Worm (Caenorhabditis elegans) whole organism, young adult: Measurements from ENCODE around the gene cyp-32B1.

ENCODE experiments used
- C17E4.6 ChIP-seq: fragments of 200-800 bp; sonication (Bioruptor generic); IDR thresholded peaks from 2 replicates; pipeline ENCODE4 v1.3.6; 2022; ENCODE audit warnings: missing genetic modification reagents, missing genetic modification characterization, missing compliant biosample characterization
- ets-4 ChIP-seq: fragments of 200-800 bp; sonication (Bioruptor generic); optimal IDR thresholded peaks from 2 replicates; lab custom pipeline; 2018; ENCODE audit warnings: mild to moderate bottlenecking, missing genetic modification characterization, missing compliant biosample characterization
- hlh-12 ChIP-seq: sonication (generic microtip); optimal IDR thresholded peaks from 2 replicates; lab custom pipeline; 2016; ENCODE audit warnings: missing genetic modification characterization, missing compliant biosample characterization
- let-526 ChIP-seq: fragments of 200-800 bp; sonication (Bioruptor generic); IDR thresholded peaks from 2 replicates; pipeline ENCODE4 v1.3.6; 2022; ENCODE audit warnings: missing genetic modification reagents, missing genetic modification characterization, missing compliant biosample characterization
- nfya-1 ChIP-seq: sonication (generic microtip); optimal IDR thresholded peaks from 2 replicates; lab custom pipeline; 2017; ENCODE audit warnings: antibody characterized with exemption, missing compliant biosample characterization, missing genetic modification characterization, borderline replicate concordance; ENCODE audit not compliant: insufficient read depth
- nhr-179 ChIP-seq: sonication (generic microtip); optimal IDR thresholded peaks from 2 replicates; lab custom pipeline; 2016; ENCODE audit warnings: mild to moderate bottlenecking, missing genetic modification characterization, missing compliant biosample characterization
- rcor-1 ChIP-seq: fragments of 200-800 bp; sonication (Bioruptor generic); IDR thresholded peaks from 2 replicates; pipeline ENCODE4 v1.3.6; 2022; ENCODE audit warnings: missing genetic modification reagents, missing genetic modification characterization, missing compliant biosample characterization
- sea-2 ChIP-seq: fragments of 200-800 bp; sonication (Bioruptor generic); IDR thresholded peaks from 2 replicates; pipeline ENCODE4 v1.3.6; 2022; ENCODE audit warnings: missing genetic modification characterization, missing compliant biosample characterization
- tbx-9 ChIP-seq: sonication (generic microtip); optimal IDR thresholded peaks from 2 replicates; lab custom pipeline; 2016; ENCODE audit warnings: borderline replicate concordance, missing genetic modification characterization, inconsistent platforms, missing compliant biosample characterization
- unc-130 ChIP-seq: sonication (generic microtip); optimal IDR thresholded peaks from 2 replicates; lab custom pipeline; 2016; ENCODE audit warnings: missing genetic modification reagents, missing genetic modification characterization, missing compliant biosample characterization
- ztf-28 ChIP-seq: fragments of 200-800 bp; sonication (Bioruptor generic); IDR thresholded peaks from 2 replicates; pipeline ENCODE4 v1.3.6; 2022; ENCODE audit warnings: missing genetic modification reagents, missing genetic modification characterization, missing compliant biosample characterization

DNA sequence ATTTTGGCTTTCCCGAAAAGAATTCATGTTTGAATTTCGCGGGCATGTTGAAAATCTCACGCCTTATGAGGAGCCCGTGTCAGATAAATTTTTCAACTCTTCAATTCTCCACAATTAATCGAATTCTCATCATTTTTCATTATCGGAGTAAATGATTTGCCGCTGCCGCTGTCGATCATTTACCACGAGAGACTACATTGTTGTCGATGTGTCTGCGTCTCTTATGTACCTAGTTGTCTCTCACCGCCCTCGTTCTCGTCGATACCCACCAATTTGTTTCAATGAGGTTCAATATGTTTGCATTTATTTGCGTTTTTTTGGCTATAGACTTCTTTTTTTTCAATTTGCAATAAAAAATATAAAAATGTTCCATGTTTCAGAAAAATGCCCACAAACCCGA lies 9.1 kb downstream of the cyp-32B1 start, which contains the start of gene nhr-13:
- no peak for TF ChIP-seq ets-4
- no peak for TF ChIP-seq hlh-12 (tag; lab: Kevin White, UChicago)
- TF ChIP-seq ztf-28 (GFP tag; lab: Robert Waterston, UW): no peak
- TF ChIP-seq let-526: no peak
- no peak for TF ChIP-seq rcor-1 (GFP tag; lab: Robert Waterston, UW)
- TF ChIP-seq nfya-1 (tag; lab: Kevin White, UChicago): no peak
- no peak for TF ChIP-seq nhr-179 (tag; lab: Kevin White, UChicago)
- no peak for TF ChIP-seq sea-2 (GFP tag; lab: Robert Waterston, UW)
- no peak for TF ChIP-seq tbx-9 (tag; lab: Kevin White, UChicago)
- TF ChIP-seq unc-130 (GFP tag; lab: Kevin White, UChicago): no peak
- TF ChIP-seq C17E4.6 (GFP tag; lab: Robert Waterston, UW): no peak
